Fruit fly (Drosophila melanogaster) whole organism, adult: ENCODE results near the gene aspr.

ENCODE experiments used
- CG12768 ChIP-seq: fragments of 200-800 bp; sonication (Bioruptor generic); optimal IDR thresholded peaks from 2 replicates; lab custom pipeline; 2017; ENCODE audit warnings: missing biosample characterization, missing genetic modification characterization, mild to moderate bottlenecking, moderate library complexity, missing genetic modification reagents
- CG14711 ChIP-seq: fragments of 200-800 bp; sonication (Bioruptor generic); optimal IDR thresholded peaks from 2 replicates; lab custom pipeline; 2018; ENCODE audit warnings: missing biosample characterization, mild to moderate bottlenecking, missing genetic modification characterization, moderate library complexity
- CG1620 ChIP-seq: fragments of 200-800 bp; sonication (Bioruptor generic); optimal IDR thresholded peaks from 2 replicates; lab custom pipeline; 2016; ENCODE audit warnings: missing biosample characterization, missing genetic modification characterization
- CG7045 ChIP-seq: fragments of 200-800 bp; sonication (Bioruptor generic); optimal IDR thresholded peaks from 2 replicates; lab custom pipeline; 2017; ENCODE audit warnings: missing biosample characterization, mild to moderate bottlenecking, missing genetic modification characterization
- CG7101 ChIP-seq: fragments of 200-800 bp; sonication (Bioruptor generic); optimal IDR thresholded peaks from 2 replicates; lab custom pipeline; 2018; ENCODE audit warnings: missing biosample characterization, mild to moderate bottlenecking, missing genetic modification characterization, moderate library complexity
- cic ChIP-seq: fragments of 200-800 bp; sonication (Bioruptor generic); optimal IDR thresholded peaks from 2 replicates; lab custom pipeline; 2017; ENCODE audit warnings: missing biosample characterization, mild to moderate bottlenecking, missing genetic modification characterization, moderate library complexity
- cnc ChIP-seq, 2 experiments: fragments of >200 bp; optimal IDR thresholded peaks; 2 replicates each; lab custom pipeline; 2017
- pad ChIP-seq: fragments of 200-800 bp; sonication (Bioruptor generic); optimal IDR thresholded peaks from 3 replicates; lab custom pipeline; 2017; ENCODE audit warnings: missing biosample characterization, missing genetic modification characterization, mild to moderate bottlenecking, moderate library complexity, missing genetic modification reagents

DNA sequence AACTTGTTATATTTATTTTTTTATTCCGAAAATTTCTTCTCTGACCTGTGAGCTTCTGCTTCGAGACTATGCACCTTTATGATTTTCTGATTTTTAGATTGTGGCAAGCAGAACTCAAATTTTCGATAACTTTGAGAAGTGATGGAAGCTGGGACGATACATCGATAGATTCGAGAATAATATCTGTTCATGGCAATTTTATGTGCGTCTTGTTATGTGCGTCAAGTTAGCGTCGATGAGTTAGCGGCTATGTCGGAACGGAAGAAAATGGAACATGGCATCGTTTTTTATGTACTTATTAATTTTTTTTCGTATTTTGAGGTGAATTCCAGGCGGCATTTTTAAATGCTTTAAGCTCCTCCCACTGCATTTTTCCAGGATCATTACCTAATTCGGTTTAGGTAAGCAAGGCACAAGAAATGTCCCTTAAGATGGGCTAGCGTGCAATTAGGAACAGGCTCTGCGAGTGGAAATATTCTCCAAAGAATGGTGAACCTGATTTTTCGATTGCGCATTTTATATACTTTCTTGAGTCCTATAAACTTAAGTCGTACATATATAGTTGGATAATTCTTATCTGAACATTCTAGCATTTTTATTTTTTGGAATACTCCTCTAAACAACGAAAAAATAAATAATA, 18.0 kb downstream of the aspr start, which contains the start of gene Phf7:
- TF ChIP-seq cnc (optimal IDR thresholded peaks at IDR 0.05; lab: Kevin White, UChicago), result no peak
- TF ChIP-seq CG12768 (GFP tag; lab: Kevin White, UChicago), result no peak
- TF ChIP-seq CG7101, result no peak
- TF ChIP-seq CG7045 (GFP tag; lab: Kevin White, UChicago), result no peak
- no peak for TF ChIP-seq pad (GFP tag; lab: Kevin White, UChicago)
- no peak for TF ChIP-seq CG14711 (tag; lab: Kevin White, UChicago)
- TF ChIP-seq cic (GFP tag; lab: Kevin White, UChicago), result no peak
- TF ChIP-seq CG1620 (GFP tag; lab: Kevin White, UChicago), result no peak
